Fruit fly (Drosophila melanogaster) whole organism, pupa: ENCODE measurements around the gene Ugt303B3.

Experiments used
- gl ChIP-seq: fragments of 200-800 bp; sonication (Bioruptor generic); optimal IDR thresholded peaks from 2 replicates; lab custom pipeline; 2018; ENCODE audit warnings: missing biosample characterization, mild to moderate bottlenecking, missing genetic modification characterization
- rn ChIP-seq: fragments of 200-800 bp; sonication (Bioruptor generic); IDR thresholded peaks from 2 replicates; pipeline ENCODE4 v1.3.6; 2022; ENCODE audit warnings: missing biosample characterization, missing genetic modification characterization

Ugt303B3 gene

dm6 chr3R:23483563-23483962 is 51.0 kb downstream of the Ugt303B3 start, which contains the start of gene Ir94g:
Gene Ir94g (plus strand): TSS chr3R:23483863.
- TF ChIP-seq gl (tag; lab: Kevin White, UChicago): no peak
- TF ChIP-seq rn (GFP tag; lab: Robert Waterston, UW): no peak
